Fruit fly (Drosophila melanogaster): ENCODE data around the gene Mco3.
A peak's percentile ranks its signal among the peaks of the same experiment; 100 is the strongest.

Gene Mco3

dm6 chr3R:25885136-25885535 is 12.1 kb upstream of the Mco3 start (continued):
- TF ChIP-seq CG17359 (tag; optimal IDR thresholded peaks at IDR 0.05), result peak; percentile 5
- TF ChIP-seq kah (GFP tag; optimal IDR thresholded peaks at IDR 0.05), result peak; percentile 28
- peak; percentile 90 for TF ChIP-seq pros (GFP tag; optimal IDR thresholded peaks at IDR 0.05)
- TF ChIP-seq D (optimal IDR thresholded peaks at IDR 0.05), result no peak
- peak; percentile 43 for TF ChIP-seq D (GFP tag; optimal IDR thresholded peaks at IDR 0.05)
- peak; percentile 31 for TF ChIP-seq CG2712 (tag; optimal IDR thresholded peaks at IDR 0.05)
- peak; percentile 35 for TF ChIP-seq Lhr (GFP tag; optimal IDR thresholded peaks at IDR 0.05)
- peak; percentile 12 for TF ChIP-seq ems (GFP tag; optimal IDR thresholded peaks at IDR 0.05)
- TF ChIP-seq CG7745 (tag; optimal IDR thresholded peaks at IDR 0.05), result peak; percentile 72
- TF ChIP-seq CG16779 (GFP tag; IDR thresholded peaks at IDR 0.05), result no peak
- peak; percentile 1 for TF ChIP-seq CG2116 (GFP tag; optimal IDR thresholded peaks at IDR 0.05)
- TF ChIP-seq hkb (optimal IDR thresholded peaks at IDR 0.05), result no peak
- peak; percentile 39; the same call in 1 of the 2 replicates for TF ChIP-seq hkb (GFP tag; IDR thresholded peaks at IDR 0.05)
- 0 out of 3 replicates have a peak, but pooled peaks have one; percentile 30 for TF ChIP-seq CG11695 (GFP tag; IDR thresholded peaks at IDR 0.05)

- TF ChIP-seq Fer3 (tag; optimal IDR thresholded peaks at IDR 0.05), result peak; percentile 25
- TF ChIP-seq CkIIα-i1 (GFP tag; IDR thresholded peaks at IDR 0.05), result no peak
- no peak for TF ChIP-seq slou (GFP tag; optimal IDR thresholded peaks at IDR 0.05)
- TF ChIP-seq CG17385 (GFP tag; optimal IDR thresholded peaks at IDR 0.05), result no peak
- peak; percentile 32 for TF ChIP-seq CrebB (tag; optimal IDR thresholded peaks at IDR 0.05)
- no peak for TF ChIP-seq Nf-YA (GFP tag; IDR thresholded peaks at IDR 0.05)
- no peak for TF ChIP-seq pan (optimal IDR thresholded peaks at IDR 0.05)
- TF ChIP-seq pan (GFP tag; optimal IDR thresholded peaks at IDR 0.05 in 1 of 2, IDR thresholded peaks at IDR 0.05 in 1 of 2), result no peak
- TF ChIP-seq CG13123 (GFP tag; optimal IDR thresholded peaks at IDR 0.05), result no peak
- TF ChIP-seq CG11696 (GFP tag; IDR thresholded peaks at IDR 0.05), result no peak
- peak; percentile 4 for TF ChIP-seq wek (GFP tag; optimal IDR thresholded peaks at IDR 0.05)
- TF ChIP-seq klu (GFP tag; IDR thresholded peaks at IDR 0.05), result peak; percentile 34; the same call in 1 of the 2 replicates
- no peak for TF ChIP-seq tll (GFP tag; optimal IDR thresholded peaks at IDR 0.05)
- TF ChIP-seq CG14860 (GFP tag; IDR thresholded peaks at IDR 0.05; ENCODE audit: partially characterized antibody), result peak; percentile 67; the same call in 2 of the 3 replicates
- peak; percentile 83 for TF ChIP-seq CG1603 (tag; optimal IDR thresholded peaks at IDR 0.05)
- no peak for TF ChIP-seq C15 (GFP tag; IDR thresholded peaks at IDR 0.05)
- TF ChIP-seq CG3163 (GFP tag; optimal IDR thresholded peaks at IDR 0.05), result no peak
- no peak for TF ChIP-seq CG31441 (GFP tag; IDR thresholded peaks at IDR 0.05)
- TF ChIP-seq CG4730 (GFP tag; IDR thresholded peaks at IDR 0.05), result no peak
- peak; percentile 14 for TF ChIP-seq sqz (GFP tag; optimal IDR thresholded peaks at IDR 0.05)
- no peak for TF ChIP-seq CG10654 (GFP tag; optimal IDR thresholded peaks at IDR 0.05)
- no peak for TF ChIP-seq gt (GFP tag; IDR thresholded peaks at IDR 0.05)
- TF ChIP-seq ato (GFP tag; IDR thresholded peaks at IDR 0.05; ENCODE audit: partially characterized antibody), result peak; percentile 88
- TF ChIP-seq luna (GFP tag; optimal IDR thresholded peaks at IDR 0.05), result no peak
- no peak for TF ChIP-seq Awh (GFP tag; IDR thresholded peaks at IDR 0.05)
- TF ChIP-seq mam (GFP tag; optimal IDR thresholded peaks at IDR 0.05), result no peak
- TF ChIP-seq CG13424 (tag; optimal IDR thresholded peaks at IDR 0.05), result no peak
- TF ChIP-seq tap (tag; optimal IDR thresholded peaks at IDR 0.05), result no peak
- peak; percentile 71 for TF ChIP-seq CG34376 (GFP tag; optimal IDR thresholded peaks at IDR 0.05)
- TF ChIP-seq fru (optimal IDR thresholded peaks at IDR 0.05), result no peak
- TF ChIP-seq ham (GFP tag; IDR thresholded peaks at IDR 0.05), result no peak
- no peak for TF ChIP-seq tx (GFP tag; optimal IDR thresholded peaks at IDR 0.05)
- TF ChIP-seq disco-r (GFP tag; optimal IDR thresholded peaks at IDR 0.05), result no peak
- no peak for TF ChIP-seq CG10565 (GFP tag; optimal IDR thresholded peaks at IDR 0.05)
- TF ChIP-seq vvl (GFP tag; IDR thresholded peaks at IDR 0.05), result no peak; the same call in 1 of the 2 replicates
- TF ChIP-seq CG30403 (GFP tag; optimal IDR thresholded peaks at IDR 0.05), result peak; percentile 3
- no peak for TF ChIP-seq CG7556 (GFP tag; optimal IDR thresholded peaks at IDR 0.05)
Measured at dm6 chr3R:25888307-25889075, 8.8 kb upstream of the Mco3 start, which contains the start of gene Lnk. Gene Lnk, plus strand, starts transcription at chr3R:25888542.

Measured in whole organism, embryonic.